Worm (Caenorhabditis elegans) whole organism, L2 larva: ENCODE data around the gene F47C12.8.

Experiments used
- F13H6.1 ChIP-seq: sonication (generic microtip); optimal IDR thresholded peaks from 2 replicates; lab custom pipeline; 2016; ENCODE audit warnings: missing genetic modification characterization, missing compliant biosample characterization
- elt-3 ChIP-seq: sonication (generic microtip); optimal IDR thresholded peaks from 2 replicates; lab custom pipeline; 2017; ENCODE audit warnings: missing biosample characterization, missing genetic modification characterization
- mab-5 ChIP-seq: fragments of 150-350 bp; optimal IDR thresholded peaks from 2 replicates; lab custom pipeline; 2014; ENCODE audit warnings: missing biosample characterization, missing genetic modification characterization
- mbf-1 ChIP-seq: sonication (generic microtip); optimal IDR thresholded peaks from 2 replicates; lab custom pipeline; 2017; ENCODE audit warnings: missing biosample characterization, missing genetic modification characterization
- unc-39 ChIP-seq: fragments of 150-350 bp; optimal IDR thresholded peaks from 2 replicates; lab custom pipeline; 2014; ENCODE audit warnings: missing biosample characterization, missing genetic modification characterization
- ztf-11 ChIP-seq: sonication (generic microtip); optimal IDR thresholded peaks from 2 replicates; lab custom pipeline; 2017; ENCODE audit warnings: missing biosample characterization, missing genetic modification characterization

DNA sequence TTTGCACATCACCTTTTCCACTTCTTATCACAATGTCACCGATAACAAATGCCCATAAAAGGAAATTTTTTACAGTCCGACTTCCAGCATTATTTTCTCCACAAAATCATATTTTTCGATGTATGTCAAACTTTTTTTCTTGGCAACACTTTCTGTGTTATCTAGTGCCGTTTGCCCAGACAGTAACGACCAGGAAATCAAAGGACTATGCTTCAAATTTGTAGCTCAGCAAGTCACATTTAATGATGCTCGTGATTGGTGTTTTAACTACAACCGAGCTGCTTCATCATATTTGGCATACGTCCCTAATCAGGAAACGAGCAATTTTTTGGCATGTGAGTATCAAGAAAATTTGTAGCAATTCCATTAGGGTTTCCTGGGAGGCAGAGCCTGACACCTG is 34.9 kb downstream of the F47C12.8 start:
- no peak for TF ChIP-seq elt-3
- no peak for TF ChIP-seq F13H6.1
- TF ChIP-seq unc-39 (tag; lab: Kevin White, UChicago) = no peak
- TF ChIP-seq mbf-1 (tag; lab: Kevin White, UChicago) = no peak
- no peak for TF ChIP-seq ztf-11 (tag; lab: Kevin White, UChicago)
- no peak for TF ChIP-seq mab-5
